Fruit fly (Drosophila melanogaster) whole organism, embryonic: ENCODE results near the gene kraken.
A peak's percentile ranks its signal among the peaks of the same experiment; 100 is the strongest.

Experiments used
- B-H2 ChIP-seq: fragments of 200-800 bp; sonication (Bioruptor generic); optimal IDR thresholded peaks from 2 replicates; lab custom pipeline; 2018; ENCODE audit warnings: missing biosample characterization, mild to moderate bottlenecking, missing genetic modification characterization
- Bdp1 ChIP-seq: fragments of 200-800 bp; sonication (Bioruptor generic); optimal IDR thresholded peaks from 3 replicates; lab custom pipeline; 2016; ENCODE audit warnings: missing biosample characterization, missing genetic modification characterization
- CG11504 ChIP-seq: fragments of 200-800 bp; sonication (Bioruptor generic); optimal IDR thresholded peaks from 3 replicates; lab custom pipeline; 2019; ENCODE audit warnings: missing biosample characterization, mild to moderate bottlenecking, missing genetic modification characterization, moderate library complexity
- CG11723 ChIP-seq: fragments of 200-800 bp; sonication (Bioruptor generic); optimal IDR thresholded peaks from 2 replicates; lab custom pipeline; 2017; ENCODE audit warnings: missing biosample characterization, mild to moderate bottlenecking, missing genetic modification characterization
- CG12942 ChIP-seq: fragments of 200-800 bp; sonication (Bioruptor generic); optimal IDR thresholded peaks from 3 replicates; lab custom pipeline; 2016; ENCODE audit warnings: missing biosample characterization, missing genetic modification characterization
- CG14965 ChIP-seq: fragments of 200-800 bp; sonication (Bioruptor generic); optimal IDR thresholded peaks from 2 replicates; lab custom pipeline; 2016; ENCODE audit warnings: missing biosample characterization, missing genetic modification characterization, borderline replicate concordance
- CG16815 ChIP-seq: fragments of 200-800 bp; sonication (Bioruptor generic); optimal IDR thresholded peaks from 3 replicates; lab custom pipeline; 2017; ENCODE audit warnings: missing biosample characterization, mild to moderate bottlenecking, missing genetic modification characterization
- CG17385 ChIP-seq: fragments of 200-800 bp; sonication (Bioruptor generic); optimal IDR thresholded peaks from 3 replicates; lab custom pipeline; 2018; ENCODE audit warnings: missing biosample characterization, mild to moderate bottlenecking, missing genetic modification characterization
- CG2129 ChIP-seq: fragments of 200-800 bp; sonication (Bioruptor generic); IDR thresholded peaks from 2 replicates; pipeline ENCODE4 v1.3.6; 2022; ENCODE audit warnings: missing biosample characterization, missing genetic modification characterization; ENCODE audit not compliant: partially characterized antibody
- CG31365 ChIP-seq: fragments of 200-800 bp; sonication (Bioruptor generic); optimal IDR thresholded peaks from 2 replicates; lab custom pipeline; 2018; ENCODE audit warnings: missing biosample characterization, mild to moderate bottlenecking, missing genetic modification characterization
- CG3163 ChIP-seq: fragments of 200-800 bp; sonication (Bioruptor generic); optimal IDR thresholded peaks from 3 replicates; lab custom pipeline; 2016; ENCODE audit warnings: missing biosample characterization, missing genetic modification characterization
- CG42726 ChIP-seq: fragments of 200-800 bp; sonication (Bioruptor generic); IDR thresholded peaks from 2 replicates; pipeline ENCODE4 v1.3.6; 2022; ENCODE audit warnings: missing biosample characterization, missing genetic modification characterization; ENCODE audit not compliant: partially characterized antibody
- CG4854 ChIP-seq: fragments of 200-800 bp; sonication (Bioruptor generic); optimal IDR thresholded peaks from 2 replicates; lab custom pipeline; 2016; ENCODE audit warnings: missing biosample characterization, missing genetic modification characterization, inconsistent platforms
- CG7372 ChIP-seq: fragments of 200-800 bp; sonication (Bioruptor generic); IDR thresholded peaks from 2 replicates; pipeline ENCODE4 v1.3.6; 2022; ENCODE audit warnings: missing biosample characterization, missing genetic modification characterization
- CG7987 ChIP-seq: fragments of 200-800 bp; sonication (Bioruptor generic); optimal IDR thresholded peaks from 2 replicates; lab custom pipeline; 2018; ENCODE audit warnings: missing biosample characterization, mild to moderate bottlenecking, missing genetic modification characterization, moderate library complexity
- CG8924 ChIP-seq: fragments of 200-800 bp; optimal IDR thresholded peaks from 3 replicates; lab custom pipeline; 2019; ENCODE audit warnings: missing biosample characterization, mild to moderate bottlenecking, missing genetic modification characterization, moderate library complexity
- CG9817 ChIP-seq: fragments of 200-800 bp; sonication (Bioruptor generic); optimal IDR thresholded peaks from 2 replicates; lab custom pipeline; 2018; ENCODE audit warnings: missing biosample characterization, mild to moderate bottlenecking, missing genetic modification characterization, moderate library complexity
- D19A ChIP-seq: fragments of 200-800 bp; optimal IDR thresholded peaks from 3 replicates; lab custom pipeline; 2019; ENCODE audit warnings: missing biosample characterization, mild to moderate bottlenecking, missing genetic modification characterization, moderate library complexity
- D19B ChIP-seq: fragments of 200-800 bp; sonication (Bioruptor generic); optimal IDR thresholded peaks from 2 replicates; lab custom pipeline; 2017; ENCODE audit warnings: missing biosample characterization, mild to moderate bottlenecking, missing genetic modification characterization
- Dad ChIP-seq: fragments of 200-800 bp; sonication (Bioruptor generic); optimal IDR thresholded peaks from 3 replicates; lab custom pipeline; 2016; ENCODE audit warnings: missing biosample characterization, missing genetic modification characterization
- Deaf1 ChIP-seq: fragments of 200-800 bp; optimal IDR thresholded peaks from 3 replicates; lab custom pipeline; 2019; ENCODE audit warnings: missing biosample characterization, mild to moderate bottlenecking, missing genetic modification characterization, moderate library complexity
- Dek ChIP-seq: fragments of 200-800 bp; sonication (Bioruptor generic); optimal IDR thresholded peaks from 3 replicates; lab custom pipeline; 2019; ENCODE audit warnings: missing biosample characterization, mild to moderate bottlenecking, missing genetic modification characterization, moderate library complexity
- Dip2 ChIP-seq: fragments of 200-800 bp; sonication (Bioruptor generic); IDR thresholded peaks from 2 replicates; pipeline ENCODE4 v1.3.6; 2022; ENCODE audit warnings: missing biosample characterization, missing genetic modification characterization
- Hey ChIP-seq: fragments of 200-800 bp; sonication (Bioruptor generic); optimal IDR thresholded peaks from 3 replicates; lab custom pipeline; 2018; ENCODE audit warnings: missing biosample characterization, mild to moderate bottlenecking, missing genetic modification characterization
- Lim3 ChIP-seq: fragments of 200-800 bp; sonication (Bioruptor generic); IDR thresholded peaks from 2 replicates; pipeline ENCODE4 v1.3.6; 2022; ENCODE audit warnings: missing biosample characterization, missing genetic modification characterization
- Mad ChIP-seq: fragments of 200-800 bp; sonication (Bioruptor generic); optimal IDR thresholded peaks from 2 replicates; lab custom pipeline; 2016; ENCODE audit warnings: missing biosample characterization, missing genetic modification characterization
- Oaz ChIP-seq: fragments of 200-800 bp; sonication (Bioruptor generic); IDR thresholded peaks from 2 replicates; pipeline ENCODE4 v1.3.6; 2022; ENCODE audit warnings: missing biosample characterization, missing genetic modification characterization
- PHDP ChIP-seq: fragments of 200-800 bp; sonication (Bioruptor generic); optimal IDR thresholded peaks from 3 replicates; lab custom pipeline; 2018; ENCODE audit warnings: missing biosample characterization, mild to moderate bottlenecking, missing genetic modification characterization, moderate library complexity
- Sox102F ChIP-seq: fragments of 200-800 bp; sonication (Bioruptor generic); optimal IDR thresholded peaks from 2 replicates; lab custom pipeline; 2018; ENCODE audit warnings: missing biosample characterization, mild to moderate bottlenecking, missing genetic modification characterization, moderate library complexity
- Ssrp ChIP-seq: fragments of 200-800 bp; sonication (Bioruptor generic); optimal IDR thresholded peaks from 2 replicates; lab custom pipeline; 2018; ENCODE audit warnings: missing biosample characterization, mild to moderate bottlenecking, missing genetic modification characterization, moderate library complexity
- aop ChIP-seq: fragments of 200-800 bp; sonication (Bioruptor generic); IDR thresholded peaks from 2 replicates; pipeline ENCODE4 v1.3.6; 2022; ENCODE audit warnings: missing biosample characterization, missing genetic modification characterization
- az2 ChIP-seq: fragments of 200-800 bp; sonication (Bioruptor generic); optimal IDR thresholded peaks from 3 replicates; lab custom pipeline; 2016; ENCODE audit warnings: missing biosample characterization, missing genetic modification characterization
- btn ChIP-seq: fragments of 200-800 bp; sonication (Bioruptor generic); optimal IDR thresholded peaks from 2 replicates; lab custom pipeline; 2016; ENCODE audit warnings: missing biosample characterization, missing genetic modification characterization
- caup ChIP-seq: fragments of 200-800 bp; sonication (Bioruptor generic); optimal IDR thresholded peaks from 3 replicates; lab custom pipeline; 2017; ENCODE audit warnings: missing biosample characterization, mild to moderate bottlenecking, missing genetic modification characterization, moderate library complexity; ENCODE audit not compliant: severe bottlenecking
- dan ChIP-seq: fragments of 200-800 bp; sonication (Bioruptor generic); IDR thresholded peaks from 2 replicates; pipeline ENCODE4 v1.3.6; 2022; ENCODE audit warnings: missing biosample characterization, missing genetic modification characterization
- danr ChIP-seq: fragments of 200-800 bp; sonication (Bioruptor generic); IDR thresholded peaks from 2 replicates; pipeline ENCODE4 v1.3.6; 2022; ENCODE audit warnings: missing biosample characterization, missing genetic modification characterization
- dpn ChIP-seq, 2 experiments: fragments of 200-800 bp; sonication (Bioruptor generic); optimal IDR thresholded peaks; 3 replicates each; lab custom pipeline; 2016; ENCODE audit warnings: missing biosample characterization in 2 of 2, missing genetic modification characterization in 2 of 2
- gce ChIP-seq: fragments of 200-800 bp; sonication (Bioruptor generic); IDR thresholded peaks from 3 replicates; pipeline ENCODE4 v1.3.6; 2022; ENCODE audit warnings: missing biosample characterization, missing genetic modification characterization
- gcm ChIP-seq: fragments of 200-800 bp; sonication (Bioruptor generic); optimal IDR thresholded peaks from 2 replicates; lab custom pipeline; 2019; ENCODE audit warnings: missing biosample characterization, mild to moderate bottlenecking, missing genetic modification characterization, moderate library complexity
- hbn ChIP-seq: fragments of 200-800 bp; sonication (Bioruptor generic); IDR thresholded peaks from 2 replicates; pipeline ENCODE4 v1.3.6; 2022; ENCODE audit warnings: missing biosample characterization, missing genetic modification characterization; ENCODE audit not compliant: partially characterized antibody
- kni ChIP-seq: fragments of 200-800 bp; sonication (Bioruptor generic); optimal IDR thresholded peaks from 3 replicates; lab custom pipeline; 2017; ENCODE audit warnings: mild to moderate bottlenecking, missing biosample characterization, missing genetic modification reagents, missing genetic modification characterization
- lab ChIP-seq: fragments of 200-800 bp; sonication (Bioruptor generic); optimal IDR thresholded peaks from 3 replicates; lab custom pipeline; 2017; ENCODE audit warnings: missing biosample characterization, missing genetic modification characterization, mild to moderate bottlenecking, moderate library complexity, missing genetic modification reagents
- lbe ChIP-seq: fragments of 200-800 bp; sonication (Bioruptor generic); optimal IDR thresholded peaks from 2 replicates; lab custom pipeline; 2016; ENCODE audit warnings: missing biosample characterization, mild to moderate bottlenecking, missing genetic modification characterization
- odd ChIP-seq: fragments of 200-800 bp; sonication (Bioruptor generic); optimal IDR thresholded peaks from 2 replicates; lab custom pipeline; 2017; ENCODE audit warnings: missing biosample characterization, mild to moderate bottlenecking, missing genetic modification characterization
- otp ChIP-seq: fragments of 200-800 bp; sonication (Bioruptor generic); IDR thresholded peaks from 3 replicates; pipeline ENCODE4, ENCODE4 v1.3.6; 2022; ENCODE audit warnings: missing biosample characterization, missing genetic modification characterization
- pb ChIP-seq: fragments of 200-800 bp; sonication (Bioruptor generic); optimal IDR thresholded peaks from 3 replicates; lab custom pipeline; 2016; ENCODE audit warnings: missing biosample characterization, missing genetic modification characterization
- prd ChIP-seq, 3 experiments: fragments of >200 bp in 2 of 3; fragments of 200-800 bp in 1 of 3; sonication (Bioruptor generic) in 1 of 3; optimal IDR thresholded peaks in 2 of 3; IDR thresholded peaks in 1 of 3; 2 replicates in 2 of 3; 3 replicates in 1 of 3; pipeline versions ENCODE4 v1.3.6 to Lab custom; 2017 to 2022; ENCODE audit warnings: missing biosample characterization in 1 of 3, missing genetic modification characterization in 1 of 3
- shn ChIP-seq: fragments of 200-800 bp; sonication (Bioruptor generic); optimal IDR thresholded peaks from 3 replicates; lab custom pipeline; 2016; ENCODE audit warnings: missing biosample characterization, missing genetic modification characterization
- tgo ChIP-seq: fragments of 200-800 bp; sonication (Bioruptor generic); IDR thresholded peaks from 3 replicates; pipeline ENCODE4 v1.3.6; 2022; ENCODE audit warnings: missing biosample characterization, missing genetic modification characterization
- tup ChIP-seq: fragments of 200-800 bp; sonication (Bioruptor generic); optimal IDR thresholded peaks from 2 replicates; lab custom pipeline; 2016; ENCODE audit warnings: missing biosample characterization, mild to moderate bottlenecking, missing genetic modification characterization, moderate library complexity

Gene kraken

dm6 chr2L:825768-826263 is 26.8 kb upstream of the kraken start, which contains the start of the genes CG3862 and dock (continued):
- peak; percentile 21 for TF ChIP-seq CG17385
- peak; percentile 45 for TF ChIP-seq Bdp1 (GFP tag; lab: Kevin White, UChicago)
- TF ChIP-seq pb (GFP tag; lab: Kevin White, UChicago) = peak; percentile 48
- peak; percentile 64 for TF ChIP-seq CG8924
- peak; percentile 17 for TF ChIP-seq kni
- TF ChIP-seq caup = peak; percentile 65
- no peak for TF ChIP-seq Mad (GFP tag; lab: Kevin White, UChicago)
- TF ChIP-seq hbn (GFP tag; lab: Robert Waterston, UW) = peak; percentile 90
- TF ChIP-seq PHDP (tag; lab: Kevin White, UChicago) = peak; percentile 51
- TF ChIP-seq gcm = peak; percentile 39
- no peak for TF ChIP-seq Oaz (GFP tag; lab: Robert Waterston, UW)
- TF ChIP-seq Dad (GFP tag; lab: Kevin White, UChicago) = peak; percentile 38
- no peak for TF ChIP-seq Lim3 (GFP tag; lab: Robert Waterston, UW)
- TF ChIP-seq dan (GFP tag; lab: Robert Waterston, UW) = no peak
- no peak for TF ChIP-seq CG11723 (GFP tag; lab: Kevin White, UChicago)
- TF ChIP-seq CG42726 = peak; percentile 95
- no peak for TF ChIP-seq CG14965
- no peak for TF ChIP-seq Dip2 (GFP tag; lab: Robert Waterston, UW)
- TF ChIP-seq lbe (GFP tag; lab: Kevin White, UChicago) = no peak
- peak; percentile 71 for TF ChIP-seq CG2129 (GFP tag; lab: Robert Waterston, UW)
- peak; percentile 13 for TF ChIP-seq Deaf1 (tag; lab: Kevin White, UChicago)
- TF ChIP-seq CG3163 (GFP tag; lab: Kevin White, UChicago) = peak; percentile 66
- no peak for TF ChIP-seq D19A (tag; lab: Kevin White, UChicago)
- TF ChIP-seq odd (GFP tag; lab: Kevin White, UChicago) = no peak
- TF ChIP-seq tup (GFP tag; lab: Kevin White, UChicago) = no peak
- TF ChIP-seq CG11504 (tag; lab: Kevin White, UChicago) = peak; percentile 40
- peak; percentile 40 for TF ChIP-seq CG4854 (GFP tag; lab: Kevin White, UChicago)
- no peak for TF ChIP-seq danr (GFP tag; lab: Robert Waterston, UW)
- TF ChIP-seq B-H2 (GFP tag; lab: Kevin White, UChicago) = peak; percentile 50
- TF ChIP-seq dpn (GFP tag; optimal IDR thresholded peaks at IDR 0.05; lab: Kevin White, UChicago) = peak; percentile 54 to 71
- no peak for TF ChIP-seq prd (optimal IDR thresholded peaks at IDR 0.05; lab: Kevin White, UChicago)
- TF ChIP-seq prd (GFP tag; IDR thresholded peaks at IDR 0.05; lab: Robert Waterston, UW) = peak; percentile 54
- no peak for TF ChIP-seq az2
- TF ChIP-seq CG31365 = no peak
- no peak for TF ChIP-seq CG16815 (GFP tag; lab: Kevin White, UChicago)
- peak; percentile 19 for TF ChIP-seq shn (GFP tag; lab: Kevin White, UChicago)
- TF ChIP-seq Sox102F (GFP tag; lab: Kevin White, UChicago) = no peak
- peak; percentile 28 for TF ChIP-seq CG9817 (tag; lab: Kevin White, UChicago)
- no peak for TF ChIP-seq aop (GFP tag; lab: Robert Waterston, UW)
- no peak for TF ChIP-seq CG12942 (GFP tag; lab: Kevin White, UChicago)
- TF ChIP-seq D19B = no peak
- peak; percentile 81 for TF ChIP-seq lab (GFP tag; lab: Kevin White, UChicago)
- no peak for TF ChIP-seq CG7372 (GFP tag; lab: Robert Waterston, UW)
- no peak for TF ChIP-seq Hey (tag; lab: Kevin White, UChicago)
- no peak for TF ChIP-seq tgo (GFP tag; lab: Robert Waterston, UW)
- no peak for TF ChIP-seq Ssrp (tag; lab: Kevin White, UChicago)
- peak; percentile 71 for TF ChIP-seq CG7987 (GFP tag; lab: Kevin White, UChicago)
- TF ChIP-seq Dek (tag; lab: Kevin White, UChicago) = peak; percentile 36
- no peak for TF ChIP-seq otp (GFP tag; lab: Robert Waterston, UW)
- no peak for TF ChIP-seq btn (GFP tag; lab: Kevin White, UChicago)
- no peak for TF ChIP-seq gce
